Worm (Caenorhabditis elegans) whole organism, late embryonic: ENCODE results near the gene F45E1.2.

Source experiments
- C38D4.7 ChIP-seq: fragments of 200-800 bp; sonication (Bioruptor generic); optimal IDR thresholded peaks from 2 replicates; lab custom pipeline; 2018; ENCODE audit warnings: mild to moderate bottlenecking, missing genetic modification characterization, moderate library complexity, missing compliant biosample characterization
- F13H6.1 ChIP-seq: sonication (generic microtip); optimal IDR thresholded peaks from 2 replicates; lab custom pipeline; 2016; ENCODE audit warnings: missing genetic modification characterization, missing compliant biosample characterization
- Y22D7AL.16 ChIP-seq: sonication (generic microtip); optimal IDR thresholded peaks from 2 replicates; lab custom pipeline; 2016; ENCODE audit warnings: missing genetic modification characterization, missing compliant biosample characterization
- che-1 ChIP-seq: sonication (generic microtip); optimal IDR thresholded peaks from 2 replicates; lab custom pipeline; 2016; ENCODE audit warnings: mild to moderate bottlenecking, missing genetic modification characterization, missing compliant biosample characterization
- hlh-13 ChIP-seq: fragments of 200-800 bp; sonication (Bioruptor generic); optimal IDR thresholded peaks from 2 replicates; lab custom pipeline; 2018; ENCODE audit warnings: mild to moderate bottlenecking, missing genetic modification characterization, missing compliant biosample characterization
- pqm-1 ChIP-seq: sonication (generic microtip); optimal IDR thresholded peaks from 2 replicates; lab custom pipeline; 2016; ENCODE audit warnings: missing genetic modification characterization, missing compliant biosample characterization
- pros-1 ChIP-seq: fragments of 150-350 bp; optimal IDR thresholded peaks from 2 replicates; lab custom pipeline; 2014; ENCODE audit warnings: missing biosample characterization, missing genetic modification reagents, missing genetic modification characterization
- syd-9 ChIP-seq: sonication (generic microtip); optimal IDR thresholded peaks from 2 replicates; lab custom pipeline; 2016; ENCODE audit warnings: mild to moderate bottlenecking, missing genetic modification characterization, moderate library complexity, missing compliant biosample characterization
- tbx-2 ChIP-seq: sonication (generic microtip); optimal IDR thresholded peaks from 2 replicates; lab custom pipeline; 2016; ENCODE audit warnings: missing genetic modification characterization, missing compliant biosample characterization

DNA sequence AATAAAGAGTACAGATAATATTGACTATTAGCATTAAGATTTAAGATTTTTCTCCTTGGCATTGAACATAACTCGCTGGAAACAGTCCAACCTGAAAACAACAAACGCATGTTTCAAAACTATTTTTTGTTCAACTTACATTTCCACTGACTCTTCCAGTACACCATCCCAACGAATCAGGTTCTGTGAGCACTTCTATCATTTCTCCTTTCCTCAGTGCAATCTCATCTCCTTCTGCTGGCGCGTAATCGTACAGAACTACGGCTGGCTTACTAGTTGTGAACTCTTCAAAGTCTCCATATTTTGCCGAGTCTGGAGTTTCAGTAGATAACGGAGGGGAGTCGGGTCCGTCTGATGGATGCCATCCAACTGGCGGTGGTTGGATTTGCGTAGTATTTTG lies 14.4 kb upstream of the F45E1.2 start:
- TF ChIP-seq F13H6.1 (tag; lab: Kevin White, UChicago) = no peak
- TF ChIP-seq hlh-13 (GFP tag; lab: Kevin White, UChicago) = no peak
- TF ChIP-seq che-1 (tag; lab: Kevin White, UChicago) = no peak
- TF ChIP-seq Y22D7AL.16 = no peak
- no peak for TF ChIP-seq syd-9 (tag; lab: Kevin White, UChicago)
- TF ChIP-seq pros-1 (tag; lab: Kevin White, UChicago) = no peak
- TF ChIP-seq tbx-2 (tag; lab: Kevin White, UChicago) = no peak
- no peak for TF ChIP-seq C38D4.7
- TF ChIP-seq pqm-1 = no peak
